Worm (Caenorhabditis elegans) whole organism, L4 larva: ENCODE data around the gene F22E5.2.
"Not testable (repeated sequence)": the region's sequence is repeated elsewhere in the genome, so short reads cannot be mapped to it uniquely, and the experiment has no call there.

Experiments
- F10B5.3 ChIP-seq: sonication (generic microtip); optimal IDR thresholded peaks from 2 replicates; lab custom pipeline; 2016; ENCODE audit warnings: mild to moderate bottlenecking, missing genetic modification characterization, missing compliant biosample characterization
- ama-1 ChIP-seq: fragments of 150-350 bp; optimal IDR thresholded peaks from 2 replicates; lab custom pipeline; 2014; ENCODE audit warnings: inconsistent platforms, mixed read lengths
- dpl-1 ChIP-seq: fragments of 150-350 bp; optimal IDR thresholded peaks from 2 replicates; lab custom pipeline; 2014; ENCODE audit warnings: missing biosample characterization, missing genetic modification reagents, missing genetic modification characterization
- lin-38 ChIP-seq: fragments of 200-800 bp; sonication (Bioruptor generic); IDR thresholded peaks from 2 replicates; pipeline ENCODE4 v1.3.6; 2022; ENCODE audit warnings: missing genetic modification reagents, missing genetic modification characterization, missing compliant biosample characterization
- mdl-1 ChIP-seq, 2 experiments: fragments of 150-350 bp in 1 of 2; sonication (generic microtip) in 1 of 2; optimal IDR thresholded peaks; 2 replicates each; lab custom pipeline; 2014 to 2017; ENCODE audit warnings: missing biosample characterization in 2 of 2, missing genetic modification characterization in 2 of 2
- nhr-11 ChIP-seq: fragments of 150-350 bp; optimal IDR thresholded peaks from 2 replicates; lab custom pipeline; 2014; ENCODE audit warnings: missing biosample characterization, missing genetic modification characterization
- nhr-28 ChIP-seq: fragments of 150-350 bp; optimal IDR thresholded peaks from 2 replicates; lab custom pipeline; 2014; ENCODE audit warnings: missing biosample characterization, missing genetic modification characterization
- nhr-76 ChIP-seq: fragments of 150-350 bp; optimal IDR thresholded peaks from 2 replicates; lab custom pipeline; 2014; ENCODE audit warnings: missing biosample characterization, missing genetic modification characterization
- rbr-2 ChIP-seq: sonication (generic microtip); optimal IDR thresholded peaks from 2 replicates; lab custom pipeline; 2016; ENCODE audit warnings: missing genotype, missing genetic modification characterization, missing compliant biosample characterization
- sdz-12 ChIP-seq: fragments of 200-800 bp; sonication (Bioruptor generic); optimal IDR thresholded peaks from 2 replicates; lab custom pipeline; 2018; ENCODE audit warnings: mild to moderate bottlenecking, missing genetic modification characterization, missing compliant biosample characterization
- unc-62 ChIP-seq, 3 experiments: fragments of 150-350 bp in 1 of 3; sonication (generic microtip); optimal IDR thresholded peaks in 2 of 3; peaks in 1 of 3; 1 replicate in 1 of 3; 2 replicates in 2 of 3; lab custom pipeline; 2014 to 2017; ENCODE audit warnings: missing biosample characterization in 3 of 3, missing genetic modification characterization in 3 of 3, missing genetic modification reagents in 3 of 3, missing genotype in 1 of 3

DNA sequence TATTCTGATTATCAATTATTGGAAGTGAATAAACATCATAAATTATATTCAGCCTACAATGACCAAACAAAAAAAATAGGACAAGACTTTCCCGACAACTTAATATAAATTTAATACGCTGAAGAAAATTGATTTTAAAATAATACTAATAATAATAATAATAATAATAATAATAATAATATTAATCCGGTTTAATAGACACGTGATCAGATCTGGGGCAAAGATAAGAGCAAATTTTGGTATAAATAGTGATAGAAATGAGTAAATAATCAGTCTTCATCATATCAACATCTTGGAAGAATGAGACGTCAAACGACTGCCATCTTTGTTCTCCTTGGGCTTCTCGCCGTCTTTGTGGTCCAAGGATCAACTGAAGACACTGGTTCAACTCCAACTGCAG lies 46.0 kb upstream of the F22E5.2 start, which contains the start of gene msrp-6:
- TF ChIP-seq nhr-76 (tag; lab: Kevin White, UChicago); nhr-28 (tag; lab: Kevin White, UChicago); sdz-12 (GFP tag; lab: Kevin White, UChicago); dpl-1; unc-62 (tag; optimal IDR thresholded peaks at IDR 0.05; lab: Kevin White, UChicago); nhr-11 (tag; lab: Kevin White, UChicago); F10B5.3 (tag; lab: Kevin White, UChicago); ama-1 (lab: Kevin White, UChicago); lin-38 (GFP tag; lab: Robert Waterston, UW); mdl-1 (tag; optimal IDR thresholded peaks at IDR 0.05; lab: Kevin White, UChicago); rbr-2: not testable (repeated sequence)
- peak in 1 of 2 experiments; percentile 28 for TF ChIP-seq unc-62 (GFP tag; optimal IDR thresholded peaks at IDR 0.05 in 1 of 2; lab: Kevin White, UChicago)
